Fruit fly (Drosophila melanogaster) whole organism, pupa: Measurements from ENCODE around the gene fit.

Source experiments
- CG12605 ChIP-seq: fragments of 200-800 bp; sonication (Bioruptor generic); IDR thresholded peaks from 2 replicates; pipeline ENCODE4 v1.3.6; 2022; ENCODE audit warnings: missing biosample characterization, missing genetic modification characterization
- CG13204 ChIP-seq: fragments of 200-800 bp; sonication (Bioruptor generic); optimal IDR thresholded peaks from 2 replicates; lab custom pipeline; 2018; ENCODE audit warnings: missing biosample characterization, mild to moderate bottlenecking, missing genetic modification characterization, moderate library complexity
- CG17806 ChIP-seq: fragments of 200-800 bp; sonication (Bioruptor generic); optimal IDR thresholded peaks from 2 replicates; lab custom pipeline; 2018; ENCODE audit warnings: missing biosample characterization, mild to moderate bottlenecking, missing genetic modification characterization, moderate library complexity
- CG8159 ChIP-seq: fragments of 200-800 bp; sonication (Bioruptor generic); optimal IDR thresholded peaks from 3 replicates; lab custom pipeline; 2018; ENCODE audit warnings: missing biosample characterization, mild to moderate bottlenecking, missing genetic modification characterization, moderate library complexity
- CG8301 ChIP-seq: fragments of 200-800 bp; sonication (Bioruptor generic); optimal IDR thresholded peaks from 2 replicates; lab custom pipeline; 2018; ENCODE audit warnings: missing biosample characterization, mild to moderate bottlenecking, missing genetic modification characterization
- CG9948 ChIP-seq: fragments of 200-800 bp; sonication (Bioruptor generic); optimal IDR thresholded peaks from 2 replicates; lab custom pipeline; 2018; ENCODE audit warnings: missing biosample characterization, mild to moderate bottlenecking, missing genetic modification characterization, moderate library complexity
- D1 ChIP-seq: fragments of 200-800 bp; sonication (Bioruptor generic); optimal IDR thresholded peaks from 2 replicates; lab custom pipeline; 2018; ENCODE audit warnings: missing biosample characterization, mild to moderate bottlenecking, missing genetic modification characterization, moderate library complexity
- EcR ChIP-seq: fragments of 200-800 bp; sonication (Bioruptor generic); optimal IDR thresholded peaks from 3 replicates; lab custom pipeline; 2019; ENCODE audit warnings: missing biosample characterization, missing genetic modification characterization, mild to moderate bottlenecking, moderate library complexity, missing genetic modification reagents
- Ets98B ChIP-seq: fragments of 200-800 bp; sonication (Bioruptor generic); IDR thresholded peaks from 2 replicates; pipeline ENCODE4 v1.3.6; 2022; ENCODE audit warnings: missing biosample characterization, missing genetic modification characterization
- Pif1A ChIP-seq: fragments of 200-800 bp; sonication (Bioruptor generic); optimal IDR thresholded peaks from 3 replicates; lab custom pipeline; 2016; ENCODE audit warnings: missing biosample characterization, missing genetic modification characterization
- Snoo ChIP-seq: fragments of 200-800 bp; sonication (Bioruptor generic); optimal IDR thresholded peaks from 3 replicates; lab custom pipeline; 2017; ENCODE audit warnings: missing biosample characterization, mild to moderate bottlenecking, missing genetic modification characterization, inconsistent platforms
- fd96Ca ChIP-seq: fragments of 200-800 bp; sonication (Bioruptor generic); IDR thresholded peaks from 3 replicates; pipeline ENCODE4 v1.3.6; 2022; ENCODE audit warnings: missing biosample characterization, missing genetic modification characterization
- rn ChIP-seq: fragments of 200-800 bp; sonication (Bioruptor generic); IDR thresholded peaks from 2 replicates; pipeline ENCODE4 v1.3.6; 2022; ENCODE audit warnings: missing biosample characterization, missing genetic modification characterization

dm6 chr3R:21864484-21864883, 19.8 kb downstream of the fit start:
- TF ChIP-seq Pif1A (GFP tag; lab: Kevin White, UChicago) (no peak), CG8301 (tag; lab: Kevin White, UChicago) (no peak), D1 (tag; lab: Kevin White, UChicago) (no peak), CG8159 (tag; lab: Kevin White, UChicago) (no peak), Snoo (tag; lab: Kevin White, UChicago) (no peak), rn (no peak), CG9948 (tag; lab: Kevin White, UChicago) (no peak), fd96Ca (GFP tag; lab: Robert Waterston, UW) (no peak), CG12605 (GFP tag; lab: Robert Waterston, UW) (no peak), CG17806 (tag; lab: Kevin White, UChicago) (no peak), Ets98B (GFP tag; lab: Robert Waterston, UW) (no peak), EcR (GFP tag; lab: Kevin White, UChicago) (no peak), CG13204 (GFP tag; lab: Kevin White, UChicago) (no peak)
